Worm (Caenorhabditis elegans) whole organism, L3 larva: Measurements from ENCODE around the gene C30G7.2.

Experiments
- fos-1 ChIP-seq: fragments of 150-350 bp; optimal IDR thresholded peaks from 2 replicates; lab custom pipeline; 2014; ENCODE audit warnings: missing biosample characterization, missing genetic modification characterization
- nhr-237 ChIP-seq: fragments of 150-350 bp; optimal IDR thresholded peaks from 2 replicates; lab custom pipeline; 2014; ENCODE audit warnings: missing biosample characterization, missing genetic modification characterization
- skn-1 ChIP-seq: fragments of 150-350 bp; optimal IDR thresholded peaks from 2 replicates; lab custom pipeline; 2014; ENCODE audit warnings: missing biosample characterization, missing genetic modification characterization
- snpc-4 ChIP-seq: fragments of 150-350 bp; optimal IDR thresholded peaks from 2 replicates; lab custom pipeline; 2014; ENCODE audit warnings: missing biosample characterization, missing genetic modification characterization

DNA sequence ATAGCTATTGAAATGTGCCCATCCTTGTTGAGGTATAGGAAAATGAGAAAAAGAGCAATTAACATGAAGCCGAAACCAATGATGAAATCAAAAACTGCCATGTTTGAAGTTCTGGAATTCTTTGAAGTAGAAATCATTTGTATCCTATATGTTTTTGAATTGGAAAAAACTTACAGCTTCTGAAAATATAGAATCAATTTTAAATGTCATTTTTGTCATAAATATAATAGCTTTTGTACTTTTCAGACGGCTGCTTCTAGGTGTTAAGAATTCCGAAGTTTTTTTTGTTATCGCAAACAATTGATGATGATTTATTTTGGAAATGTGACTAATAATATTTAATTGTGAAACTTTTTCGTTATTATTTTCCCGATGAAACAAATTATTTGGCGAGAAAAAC, 10.3 kb downstream of the C30G7.2 start, which contains the start of gene C30G7.4:
- TF ChIP-seq snpc-4 (no peak), skn-1 (tag; lab: Kevin White, UChicago) (no peak), fos-1 (tag; lab: Kevin White, UChicago) (no peak), nhr-237 (tag; lab: Kevin White, UChicago) (no peak)
